Worm (Caenorhabditis elegans): ENCODE results near the gene F07G11.3.

DNA sequence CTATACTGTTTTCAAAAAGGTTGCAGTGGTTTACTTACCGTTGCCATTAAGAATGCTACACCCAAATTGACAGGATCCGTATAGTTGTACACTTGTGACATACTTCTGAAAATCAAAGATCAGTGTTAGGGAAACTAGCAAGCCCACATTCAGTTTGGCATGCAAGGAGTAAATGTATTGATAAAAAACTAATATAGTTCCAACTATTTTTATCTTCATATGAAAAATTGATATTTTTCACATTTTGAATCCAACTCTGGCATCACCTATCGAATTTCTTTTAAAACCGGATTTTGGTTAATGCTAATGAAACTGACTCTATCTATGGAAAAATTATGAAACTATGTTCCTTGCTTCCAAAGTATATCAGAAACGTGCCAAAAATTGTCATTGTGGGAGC is 26.7 kb downstream of the F07G11.3 start, which contains the start of gene srx-92:
- no peak for TF ChIP-seq dao-5 (tag; optimal IDR thresholded peaks at IDR 0.05)
- no peak for TF ChIP-seq W03F9.2 (tag; optimal IDR thresholded peaks at IDR 0.05)

Data from whole organism, L4/young adult.